Worm (Caenorhabditis elegans): ENCODE data around the gene K10D6.4.

ce11 chrV:11260622-11261021 lies 58.9 kb downstream of the K10D6.4 start, which contains the start of gene F07B10.7:
- TF ChIP-seq xnd-1 (tag; optimal IDR thresholded peaks at IDR 0.05) (no peak), C06A6.2 (GFP tag; conservative IDR thresholded peaks at IDR 0.05) (no peak)
